Fruit fly (Drosophila melanogaster) whole organism, prepupa: ENCODE data around the gene tup.
A peak's percentile ranks its signal among the peaks of the same experiment; 100 is the strongest.

Experiments
- Blimp-1 ChIP-seq: fragments of 200-800 bp; sonication (Bioruptor generic); optimal IDR thresholded peaks from 3 replicates; lab custom pipeline; 2017; ENCODE audit warnings: missing biosample characterization, missing genetic modification characterization, mild to moderate bottlenecking, moderate library complexity, missing genetic modification reagents
- CG10631 ChIP-seq: fragments of 200-800 bp; sonication (Bioruptor generic); optimal IDR thresholded peaks from 2 replicates; lab custom pipeline; 2016; ENCODE audit warnings: missing biosample characterization, missing genetic modification characterization
- CG11294 ChIP-seq: fragments of 200-800 bp; sonication (Bioruptor generic); IDR thresholded peaks from 2 replicates; pipeline ENCODE4 v1.3.6; 2022; ENCODE audit warnings: missing biosample characterization, missing genetic modification characterization
- CG11902 ChIP-seq: fragments of 200-800 bp; sonication (Bioruptor generic); optimal IDR thresholded peaks from 3 replicates; lab custom pipeline; 2016; ENCODE audit warnings: missing biosample characterization, missing genetic modification characterization
- CG15336 ChIP-seq: fragments of 200-800 bp; sonication (Bioruptor generic); IDR thresholded peaks from 2 replicates; pipeline ENCODE4 v1.3.6; 2022; ENCODE audit warnings: missing biosample characterization, missing genetic modification characterization
- CG16779 ChIP-seq: fragments of 200-800 bp; sonication (Bioruptor generic); optimal IDR thresholded peaks from 3 replicates; lab custom pipeline; 2017; ENCODE audit warnings: missing biosample characterization, mild to moderate bottlenecking, missing genetic modification characterization
- CG3032 ChIP-seq: fragments of 200-800 bp; optimal IDR thresholded peaks from 2 replicates; lab custom pipeline; 2019; ENCODE audit warnings: missing biosample characterization, mild to moderate bottlenecking, missing genetic modification characterization, moderate library complexity
- CG34406 ChIP-seq: fragments of 200-800 bp; sonication (Bioruptor generic); optimal IDR thresholded peaks from 3 replicates; lab custom pipeline; 2016; ENCODE audit warnings: missing biosample characterization, missing genetic modification characterization
- CG3919 ChIP-seq: fragments of 200-800 bp; sonication (Bioruptor generic); optimal IDR thresholded peaks from 3 replicates; lab custom pipeline; 2016; ENCODE audit warnings: missing biosample characterization, missing genetic modification characterization
- CG4318 ChIP-seq: fragments of 200-800 bp; sonication (Bioruptor generic); optimal IDR thresholded peaks from 3 replicates; lab custom pipeline; 2017; ENCODE audit warnings: missing biosample characterization, mild to moderate bottlenecking, missing genetic modification characterization
- CG6276 ChIP-seq: fragments of 200-800 bp; sonication (Bioruptor generic); optimal IDR thresholded peaks from 2 replicates; lab custom pipeline; 2017; ENCODE audit warnings: missing biosample characterization, mild to moderate bottlenecking, missing genetic modification characterization
- CG6792 ChIP-seq: fragments of 200-800 bp; sonication (Bioruptor generic); optimal IDR thresholded peaks from 3 replicates; lab custom pipeline; 2016; ENCODE audit warnings: missing biosample characterization, missing genetic modification characterization
- CG6808 ChIP-seq: fragments of 200-800 bp; sonication (Bioruptor generic); optimal IDR thresholded peaks from 3 replicates; lab custom pipeline; 2017; ENCODE audit warnings: missing biosample characterization, missing genetic modification characterization, mild to moderate bottlenecking, moderate library complexity, missing genetic modification reagents
- CG6854 ChIP-seq: fragments of 200-800 bp; sonication (Bioruptor generic); optimal IDR thresholded peaks from 2 replicates; lab custom pipeline; 2017; ENCODE audit warnings: missing biosample characterization, mild to moderate bottlenecking, missing genetic modification characterization
- CG7368 ChIP-seq: fragments of 200-800 bp; sonication (Bioruptor generic); optimal IDR thresholded peaks from 3 replicates; lab custom pipeline; 2016; ENCODE audit warnings: missing biosample characterization, missing genetic modification characterization
- CG8632 ChIP-seq: fragments of 200-800 bp; sonication (Bioruptor generic); optimal IDR thresholded peaks from 3 replicates; lab custom pipeline; 2016; ENCODE audit warnings: missing biosample characterization, missing genetic modification characterization
- CG9139 ChIP-seq: fragments of 200-800 bp; sonication (Bioruptor generic); optimal IDR thresholded peaks from 3 replicates; lab custom pipeline; 2017; ENCODE audit warnings: missing biosample characterization, mild to moderate bottlenecking, missing genetic modification characterization
- Eip75B ChIP-seq: fragments of 200-800 bp; sonication (Bioruptor generic); optimal IDR thresholded peaks from 3 replicates; lab custom pipeline; 2016; ENCODE audit warnings: missing biosample characterization, missing genetic modification characterization
- Eip78C ChIP-seq: fragments of 200-800 bp; sonication (Bioruptor generic); peaks from one replicate; lab custom pipeline; 2016; ENCODE audit warnings: missing biosample characterization, missing genetic modification characterization
- Ets21C ChIP-seq: fragments of 200-800 bp; sonication (Bioruptor generic); optimal IDR thresholded peaks from 3 replicates; lab custom pipeline; 2016; ENCODE audit warnings: missing biosample characterization, missing genetic modification characterization
- Ets96B ChIP-seq: fragments of 200-800 bp; optimal IDR thresholded peaks from 2 replicates; lab custom pipeline; 2019; ENCODE audit warnings: missing biosample characterization, mild to moderate bottlenecking, missing genetic modification characterization, moderate library complexity
- Hr38 ChIP-seq: sonication (Bioruptor generic); optimal IDR thresholded peaks from 2 replicates; lab custom pipeline; 2016; ENCODE audit warnings: missing biosample characterization, missing genetic modification characterization
- Hr39 ChIP-seq: fragments of 200-800 bp; sonication (Bioruptor generic); optimal IDR thresholded peaks from 2 replicates; lab custom pipeline; 2016; ENCODE audit warnings: missing biosample characterization, missing genetic modification characterization
- Hr4 ChIP-seq: fragments of 200-800 bp; sonication (Bioruptor generic); optimal IDR thresholded peaks from 3 replicates; lab custom pipeline; 2016; ENCODE audit warnings: missing biosample characterization, missing genetic modification characterization
- Lpt ChIP-seq: fragments of 200-800 bp; sonication (Bioruptor generic); optimal IDR thresholded peaks from 3 replicates; lab custom pipeline; 2016; ENCODE audit warnings: missing biosample characterization, missing genetic modification characterization
- Met ChIP-seq: fragments of 200-800 bp; sonication (Bioruptor generic); optimal IDR thresholded peaks from 3 replicates; lab custom pipeline; 2016; ENCODE audit warnings: missing biosample characterization, missing genetic modification characterization
- OdsH ChIP-seq: fragments of 200-800 bp; sonication (Bioruptor generic); optimal IDR thresholded peaks from 3 replicates; lab custom pipeline; 2016; ENCODE audit warnings: missing biosample characterization, missing genetic modification characterization
- Smox ChIP-seq: fragments of 200-800 bp; sonication (Bioruptor generic); optimal IDR thresholded peaks from 3 replicates; lab custom pipeline; 2016; ENCODE audit warnings: missing biosample characterization, missing genetic modification characterization
- Sox102F ChIP-seq: fragments of 200-800 bp; sonication (Bioruptor generic); optimal IDR thresholded peaks from 2 replicates; lab custom pipeline; 2016; ENCODE audit warnings: missing biosample characterization, mild to moderate bottlenecking, missing genetic modification characterization
- Sox14 ChIP-seq: fragments of 200-800 bp; sonication (Bioruptor generic); optimal IDR thresholded peaks from 3 replicates; lab custom pipeline; 2016; ENCODE audit warnings: missing biosample characterization, missing genetic modification characterization
- achi ChIP-seq: fragments of 200-800 bp; sonication (Bioruptor generic); optimal IDR thresholded peaks from 3 replicates; lab custom pipeline; 2016; ENCODE audit warnings: missing biosample characterization, missing genetic modification characterization
- acj6 ChIP-seq: fragments of 200-800 bp; sonication (Bioruptor generic); optimal IDR thresholded peaks from 3 replicates; lab custom pipeline; 2016; ENCODE audit warnings: missing biosample characterization, missing genetic modification characterization
- cyc ChIP-seq: fragments of 200-800 bp; sonication (Bioruptor generic); optimal IDR thresholded peaks from 3 replicates; lab custom pipeline; 2016; ENCODE audit warnings: missing biosample characterization, missing genetic modification characterization
- dac ChIP-seq: fragments of 200-800 bp; sonication (Bioruptor generic); optimal IDR thresholded peaks from 2 replicates; lab custom pipeline; 2017; ENCODE audit warnings: missing biosample characterization, mild to moderate bottlenecking, missing genetic modification characterization
- dsx ChIP-seq: fragments of 200-800 bp; optimal IDR thresholded peaks from 3 replicates; lab custom pipeline; 2019; ENCODE audit warnings: missing biosample characterization, mild to moderate bottlenecking, missing genetic modification characterization, moderate library complexity; ENCODE audit not compliant: poor library complexity, severe bottlenecking
- esn ChIP-seq: fragments of 200-800 bp; sonication (Bioruptor generic); optimal IDR thresholded peaks from 2 replicates; lab custom pipeline; 2016; ENCODE audit warnings: missing biosample characterization, mild to moderate bottlenecking, missing genetic modification characterization, moderate library complexity
- fd59A ChIP-seq: fragments of 200-800 bp; sonication (Bioruptor generic); optimal IDR thresholded peaks from 2 replicates; lab custom pipeline; 2017; ENCODE audit warnings: missing biosample characterization, mild to moderate bottlenecking, missing genetic modification characterization, missing genetic modification reagents
- fd85E ChIP-seq: fragments of 200-800 bp; sonication (Bioruptor generic); optimal IDR thresholded peaks from 3 replicates; lab custom pipeline; 2016; ENCODE audit warnings: missing biosample characterization, missing genetic modification characterization
- fkh ChIP-seq: fragments of 200-800 bp; sonication (Bioruptor generic); optimal IDR thresholded peaks from 3 replicates; lab custom pipeline; 2017; ENCODE audit warnings: missing biosample characterization, mild to moderate bottlenecking, missing genetic modification characterization, moderate library complexity
- lz ChIP-seq: fragments of 200-800 bp; sonication (Bioruptor generic); optimal IDR thresholded peaks from 3 replicates; lab custom pipeline; 2016; ENCODE audit warnings: missing biosample characterization, missing genetic modification characterization
- net ChIP-seq: fragments of 200-800 bp; sonication (Bioruptor generic); optimal IDR thresholded peaks from 3 replicates; lab custom pipeline; 2016; ENCODE audit warnings: missing biosample characterization, missing genetic modification characterization
- pdm3 ChIP-seq: fragments of 200-800 bp; sonication (Bioruptor generic); optimal IDR thresholded peaks from 3 replicates; lab custom pipeline; 2016; ENCODE audit warnings: missing biosample characterization, missing genetic modification characterization
- salr ChIP-seq, 2 experiments: fragments of 200-800 bp; sonication (Bioruptor generic); optimal IDR thresholded peaks; 3 replicates each; lab custom pipeline; 2016 to 2018; ENCODE audit warnings: missing biosample characterization in 2 of 2, missing genetic modification characterization in 2 of 2, mild to moderate bottlenecking in 1 of 2
- ss ChIP-seq, 2 experiments: fragments of 200-800 bp; sonication (Bioruptor generic); optimal IDR thresholded peaks; 2 replicates in 1 of 2; 3 replicates in 1 of 2; lab custom pipeline; 2017 to 2018; ENCODE audit warnings: mild to moderate bottlenecking in 2 of 2, missing biosample characterization in 2 of 2, missing genetic modification characterization in 2 of 2, moderate library complexity in 1 of 2
- svp ChIP-seq: fragments of 200-800 bp; sonication (Bioruptor generic); peaks from one replicate; lab custom pipeline; 2016; ENCODE audit warnings: missing biosample characterization, missing genetic modification characterization
- topi ChIP-seq: fragments of 200-800 bp; sonication (Bioruptor generic); optimal IDR thresholded peaks from 3 replicates; lab custom pipeline; 2016; ENCODE audit warnings: missing biosample characterization, missing genetic modification characterization

Gene tup

dm6 chr2L:18894998-18895732 is 14.1 kb upstream of the tup start (continued):
- TF ChIP-seq Blimp-1 (GFP tag; lab: Kevin White, UChicago) (no peak), CG4318 (GFP tag; lab: Kevin White, UChicago) (no peak), Ets96B (tag; lab: Kevin White, UChicago) (peak; percentile 24), ss (GFP tag; optimal IDR thresholded peaks at IDR 0.05; lab: Kevin White, UChicago) (peak in 1 of 2 experiments; percentile 3), Hr39 (GFP tag; lab: Kevin White, UChicago) (no peak), cyc (peak; percentile 16), dac (no peak), esn (GFP tag; lab: Kevin White, UChicago) (peak; percentile 29), CG7368 (GFP tag; lab: Kevin White, UChicago) (no peak), CG16779 (no peak), fd85E (GFP tag; lab: Kevin White, UChicago) (no peak), CG6276 (GFP tag; lab: Kevin White, UChicago) (no peak), Sox14 (GFP tag; lab: Kevin White, UChicago) (no peak), CG3032 (tag; lab: Kevin White, UChicago) (peak; percentile 40), achi (GFP tag; lab: Kevin White, UChicago) (peak; percentile 15), svp (GFP tag; lab: Kevin White, UChicago) (peak; percentile 69), CG34406 (GFP tag; lab: Kevin White, UChicago) (peak; percentile 23), OdsH (GFP tag; lab: Kevin White, UChicago) (peak; percentile 5), Hr38 (GFP tag; lab: Kevin White, UChicago) (no peak), net (GFP tag; lab: Kevin White, UChicago) (no peak), Hr4 (no peak), fd59A (GFP tag; lab: Kevin White, UChicago) (no peak), lz (GFP tag; lab: Kevin White, UChicago) (no peak), acj6 (GFP tag; lab: Kevin White, UChicago) (no peak), CG6808 (peak; percentile 29), CG6854 (GFP tag; lab: Kevin White, UChicago) (no peak), Ets21C (GFP tag; lab: Kevin White, UChicago) (no peak), CG11902 (GFP tag; lab: Kevin White, UChicago) (no peak), CG11294 (no peak), Eip78C (GFP tag; lab: Kevin White, UChicago) (peak; percentile 23), Eip75B (GFP tag; lab: Kevin White, UChicago) (no peak), CG15336 (GFP tag; lab: Robert Waterston, UW) (no peak), topi (GFP tag; lab: Kevin White, UChicago) (peak; percentile 3), pdm3 (no peak), salr (GFP tag; optimal IDR thresholded peaks at IDR 0.05; lab: Kevin White, UChicago) (no peak), CG10631 (peak; percentile 30), CG9139 (GFP tag; lab: Kevin White, UChicago) (no peak)
- TF ChIP-seq, all 60 proteins: peak for 17

- TF ChIP-seq CG6792 (peak; percentile 73), Eip78C (GFP tag; lab: Kevin White, UChicago) (peak; percentile 92), achi (GFP tag; lab: Kevin White, UChicago) (peak; percentile 69), ss (GFP tag; optimal IDR thresholded peaks at IDR 0.05; lab: Kevin White, UChicago) (peak; percentile 52 to 74), CG7368 (GFP tag; lab: Kevin White, UChicago) (peak; percentile 50), CG10631 (peak; percentile 72), Eip75B (GFP tag; lab: Kevin White, UChicago) (peak; percentile 79), CG3032 (tag; lab: Kevin White, UChicago) (peak; percentile 71), cyc (peak; percentile 86), Hr39 (GFP tag; lab: Kevin White, UChicago) (peak; percentile 85), Blimp-1 (GFP tag; lab: Kevin White, UChicago) (peak; percentile 32), Sox102F (peak; percentile 81), lz (GFP tag; lab: Kevin White, UChicago) (peak; percentile 79), CG6276 (GFP tag; lab: Kevin White, UChicago) (no peak), fd85E (GFP tag; lab: Kevin White, UChicago) (no peak), net (GFP tag; lab: Kevin White, UChicago) (peak; percentile 55), CG3919 (GFP tag; lab: Kevin White, UChicago) (peak; percentile 81), Ets21C (GFP tag; lab: Kevin White, UChicago) (peak; percentile 69), fkh (peak; percentile 4), dac (no peak), CG8632 (GFP tag; lab: Kevin White, UChicago) (peak; percentile 72), CG16779 (no peak), Ets96B (tag; lab: Kevin White, UChicago) (peak; percentile 79), Met (GFP tag; lab: Kevin White, UChicago) (peak; percentile 81), Smox (GFP tag; lab: Kevin White, UChicago) (peak; percentile 80), OdsH (GFP tag; lab: Kevin White, UChicago) (peak; percentile 78), Lpt (GFP tag; lab: Kevin White, UChicago) (no peak), dsx (GFP tag; lab: Kevin White, UChicago) (peak; percentile 73)
These were observed 9.0 kb upstream of the tup start for dm6 chr2L:18890087-18890486.
